Fruit fly (Drosophila melanogaster) whole organism, embryonic: ENCODE data around the gene Ufsp2.

ENCODE experiments used
- Adf1 ChIP-seq: fragments of 200-800 bp; sonication (Bioruptor generic); IDR thresholded peaks from 2 replicates; pipeline ENCODE4 v1.3.6; 2022; ENCODE audit warnings: missing biosample characterization, missing genetic modification characterization
- Aef1 ChIP-seq: fragments of 200-800 bp; sonication (Bioruptor generic); IDR thresholded peaks from 3 replicates; pipeline ENCODE4 v1.3.6; 2022; ENCODE audit warnings: missing biosample characterization, missing genetic modification characterization
- C15 ChIP-seq: fragments of 200-800 bp; sonication (Bioruptor generic); IDR thresholded peaks from 3 replicates; pipeline ENCODE4 v1.3.6; 2022; ENCODE audit warnings: missing biosample characterization, missing genetic modification characterization
- CG10431 ChIP-seq: fragments of 200-800 bp; sonication (Bioruptor generic); optimal IDR thresholded peaks from 3 replicates; lab custom pipeline; 2018; ENCODE audit warnings: missing biosample characterization, mild to moderate bottlenecking, missing genetic modification characterization
- CG11456 ChIP-seq: fragments of 200-800 bp; sonication (Bioruptor generic); IDR thresholded peaks from 3 replicates; pipeline ENCODE4 v1.3.6; 2022; ENCODE audit warnings: missing biosample characterization, missing genetic modification characterization
- CG12104 ChIP-seq: fragments of 200-800 bp; sonication (Bioruptor generic); optimal IDR thresholded peaks from 3 replicates; lab custom pipeline; 2016; ENCODE audit warnings: missing biosample characterization, missing genetic modification characterization
- CG12299 ChIP-seq: fragments of 200-800 bp; sonication (Bioruptor generic); optimal IDR thresholded peaks from 2 replicates; lab custom pipeline; 2018; ENCODE audit warnings: missing biosample characterization, mild to moderate bottlenecking, missing genetic modification characterization
- CG12744 ChIP-seq: fragments of 200-800 bp; sonication (Bioruptor generic); optimal IDR thresholded peaks from 2 replicates; lab custom pipeline; 2016; ENCODE audit warnings: missing biosample characterization, missing genetic modification characterization
- CG16815 ChIP-seq: fragments of 200-800 bp; sonication (Bioruptor generic); optimal IDR thresholded peaks from 3 replicates; lab custom pipeline; 2017; ENCODE audit warnings: missing biosample characterization, mild to moderate bottlenecking, missing genetic modification characterization
- CG17912 ChIP-seq: fragments of 200-800 bp; sonication (Bioruptor generic); optimal IDR thresholded peaks from 2 replicates; lab custom pipeline; 2018; ENCODE audit warnings: missing biosample characterization, mild to moderate bottlenecking, missing genetic modification characterization
- CG3163 ChIP-seq: fragments of 200-800 bp; sonication (Bioruptor generic); optimal IDR thresholded peaks from 3 replicates; lab custom pipeline; 2016; ENCODE audit warnings: missing biosample characterization, missing genetic modification characterization
- CG32767 ChIP-seq: fragments of 200-800 bp; sonication (Bioruptor generic); IDR thresholded peaks from 2 replicates; pipeline ENCODE4 v1.3.6; 2022; ENCODE audit warnings: missing biosample characterization, missing genetic modification characterization
- CG3281 ChIP-seq: fragments of 200-800 bp; sonication (Bioruptor generic); optimal IDR thresholded peaks from 3 replicates; lab custom pipeline; 2017; ENCODE audit warnings: missing biosample characterization, mild to moderate bottlenecking, missing genetic modification characterization
- CG34376 ChIP-seq: fragments of 200-800 bp; sonication (Bioruptor generic); optimal IDR thresholded peaks from 2 replicates; lab custom pipeline; 2018; ENCODE audit warnings: missing biosample characterization, mild to moderate bottlenecking, missing genetic modification characterization
- CG5180 ChIP-seq: fragments of 200-800 bp; sonication (Bioruptor generic); optimal IDR thresholded peaks from 3 replicates; lab custom pipeline; 2017; ENCODE audit warnings: missing biosample characterization, missing genetic modification characterization, mild to moderate bottlenecking, moderate library complexity, missing genetic modification reagents
- CG6689 ChIP-seq: fragments of 200-800 bp; sonication (Bioruptor generic); IDR thresholded peaks from 2 replicates; pipeline ENCODE4 v1.3.6; 2022; ENCODE audit warnings: missing biosample characterization, missing genetic modification characterization
- CG6765 ChIP-seq: fragments of 200-800 bp; sonication (Bioruptor generic); optimal IDR thresholded peaks from 3 replicates; lab custom pipeline; 2017; ENCODE audit warnings: missing biosample characterization, mild to moderate bottlenecking, missing genetic modification characterization
- CG6813 ChIP-seq: fragments of 200-800 bp; sonication (Bioruptor generic); optimal IDR thresholded peaks from 2 replicates; lab custom pipeline; 2017; ENCODE audit warnings: missing biosample characterization, missing genetic modification characterization, mild to moderate bottlenecking, moderate library complexity, missing genetic modification reagents
- CG7745 ChIP-seq: fragments of 200-800 bp; sonication (Bioruptor generic); optimal IDR thresholded peaks from 2 replicates; lab custom pipeline; 2018; ENCODE audit warnings: missing biosample characterization, mild to moderate bottlenecking, missing genetic modification characterization, moderate library complexity
- CG8388 ChIP-seq: fragments of 200-800 bp; sonication (Bioruptor generic); optimal IDR thresholded peaks from 2 replicates; lab custom pipeline; 2019; ENCODE audit warnings: missing biosample characterization, mild to moderate bottlenecking, missing genetic modification characterization, moderate library complexity
- Dip2 ChIP-seq: fragments of 200-800 bp; sonication (Bioruptor generic); IDR thresholded peaks from 2 replicates; pipeline ENCODE4 v1.3.6; 2022; ENCODE audit warnings: missing biosample characterization, missing genetic modification characterization
- Dll ChIP-seq: fragments of 200-800 bp; sonication (Bioruptor generic); IDR thresholded peaks from 4 replicates; pipeline ENCODE4 v1.3.6; 2022; ENCODE audit warnings: missing biosample characterization, missing genetic modification characterization; ENCODE audit not compliant: partially characterized antibody
- E2f2 ChIP-seq: fragments of 200-800 bp; sonication (Bioruptor generic); IDR thresholded peaks from 2 replicates; pipeline ENCODE4 v1.3.6; 2022; ENCODE audit warnings: missing biosample characterization, missing genetic modification characterization
- Gug ChIP-seq: fragments of 200-800 bp; sonication (Bioruptor generic); IDR thresholded peaks from 4 replicates; pipeline ENCODE4 v1.3.6; 2022; ENCODE audit warnings: missing biosample characterization, missing genetic modification characterization
- Hand ChIP-seq: fragments of 200-800 bp; sonication (Bioruptor generic); optimal IDR thresholded peaks from 2 replicates; lab custom pipeline; 2017; ENCODE audit warnings: mild to moderate bottlenecking, missing biosample characterization, missing genetic modification reagents, missing genetic modification characterization
- Hmr ChIP-seq: fragments of 200-800 bp; sonication (Bioruptor generic); optimal IDR thresholded peaks from 3 replicates; lab custom pipeline; 2017; ENCODE audit warnings: mild to moderate bottlenecking, missing biosample characterization, missing genetic modification reagents, missing genetic modification characterization
- Mrtf ChIP-seq: fragments of 200-800 bp; sonication (Bioruptor generic); IDR thresholded peaks from 3 replicates; pipeline ENCODE4 v1.3.6; 2022; ENCODE audit warnings: missing biosample characterization, missing genetic modification characterization
- Trl ChIP-seq, 3 experiments: fragments of >200 bp in 2 of 3; fragments of 200-800 bp in 1 of 3; sonication (Bioruptor generic) in 1 of 3; optimal IDR thresholded peaks; 2 replicates in 1 of 3; 3 replicates in 2 of 3; lab custom pipeline; 2016 to 2017; ENCODE audit warnings: missing biosample characterization in 1 of 3, missing genetic modification characterization in 1 of 3
- Xrp1 ChIP-seq: fragments of 200-800 bp; sonication (Bioruptor generic); IDR thresholded peaks from 2 replicates; pipeline ENCODE4 v1.3.6; 2022; ENCODE audit warnings: missing biosample characterization, missing genetic modification characterization
- cg ChIP-seq: fragments of 200-800 bp; sonication (Bioruptor generic); optimal IDR thresholded peaks from 3 replicates; lab custom pipeline; 2019; ENCODE audit warnings: missing biosample characterization, mild to moderate bottlenecking, missing genetic modification characterization, moderate library complexity
- croc ChIP-seq: fragments of 200-800 bp; sonication (Bioruptor generic); conservative IDR thresholded peaks from 3 replicates; pipeline ENCODE4 v1.3.6; 2022; ENCODE audit warnings: missing biosample characterization, missing genetic modification characterization
- dmrt99B ChIP-seq: fragments of 200-800 bp; sonication (Bioruptor generic); optimal IDR thresholded peaks from 2 replicates; lab custom pipeline; 2018; ENCODE audit warnings: missing biosample characterization, mild to moderate bottlenecking, missing genetic modification characterization, moderate library complexity
- ftz-f1 ChIP-seq: fragments of 200-800 bp; sonication (Bioruptor generic); optimal IDR thresholded peaks from 2 replicates; lab custom pipeline; 2016; ENCODE audit warnings: missing biosample characterization, missing genetic modification characterization
- gcm ChIP-seq: fragments of 200-800 bp; sonication (Bioruptor generic); optimal IDR thresholded peaks from 2 replicates; lab custom pipeline; 2019; ENCODE audit warnings: missing biosample characterization, mild to moderate bottlenecking, missing genetic modification characterization, moderate library complexity
- gcm2 ChIP-seq: fragments of 200-800 bp; sonication (Bioruptor generic); optimal IDR thresholded peaks from 2 replicates; lab custom pipeline; 2016; ENCODE audit warnings: missing biosample characterization, missing genetic modification characterization
- gfzf ChIP-seq: fragments of 200-800 bp; sonication (Bioruptor generic); optimal IDR thresholded peaks from 2 replicates; lab custom pipeline; 2016; ENCODE audit warnings: missing biosample characterization, mild to moderate bottlenecking, missing genetic modification characterization, moderate library complexity
- gro ChIP-seq: fragments of 200-800 bp; sonication (Bioruptor generic); optimal IDR thresholded peaks from 2 replicates; lab custom pipeline; 2016; ENCODE audit warnings: missing biosample characterization, missing genetic modification characterization
- h ChIP-seq: fragments of >200 bp; optimal IDR thresholded peaks from 2 replicates; lab custom pipeline; 2017
- hbn ChIP-seq: fragments of 200-800 bp; sonication (Bioruptor generic); IDR thresholded peaks from 2 replicates; pipeline ENCODE4 v1.3.6; 2022; ENCODE audit warnings: missing biosample characterization, missing genetic modification characterization; ENCODE audit not compliant: partially characterized antibody
- hth ChIP-seq: fragments of >200 bp; optimal IDR thresholded peaks from 2 replicates; lab custom pipeline; 2017; ENCODE audit warnings: inconsistent platforms
- lov ChIP-seq, 2 experiments: fragments of 200-800 bp in 1 of 2; fragments of >200 bp in 1 of 2; sonication (Bioruptor generic) in 1 of 2; IDR thresholded peaks in 1 of 2; optimal IDR thresholded peaks in 1 of 2; 2 replicates in 1 of 2; 3 replicates in 1 of 2; pipeline versions ENCODE4 v1.3.6 to Lab custom; 2017 to 2022; ENCODE audit warnings: missing biosample characterization in 1 of 2, missing genetic modification characterization in 1 of 2
- pan ChIP-seq, 4 experiments: fragments of >200 bp in 3 of 4; fragments of 200-800 bp in 1 of 4; sonication (Bioruptor generic) in 1 of 4; optimal IDR thresholded peaks in 3 of 4; IDR thresholded peaks in 1 of 4; 2 replicates each; pipeline versions ENCODE4 v1.3.6 to Lab custom; 2017 to 2022; ENCODE audit warnings: missing biosample characterization in 2 of 4, missing genetic modification characterization in 2 of 4, mixed read lengths in 1 of 4
- pita ChIP-seq: fragments of 200-800 bp; sonication (Bioruptor generic); optimal IDR thresholded peaks from 2 replicates; lab custom pipeline; 2017; ENCODE audit warnings: missing biosample characterization, mild to moderate bottlenecking, missing genetic modification characterization
- pnt ChIP-seq: fragments of 200-800 bp; sonication (Bioruptor generic); optimal IDR thresholded peaks from 3 replicates; lab custom pipeline; 2016; ENCODE audit warnings: missing biosample characterization, missing genetic modification characterization
- prd ChIP-seq, 3 experiments: fragments of >200 bp in 2 of 3; fragments of 200-800 bp in 1 of 3; sonication (Bioruptor generic) in 1 of 3; optimal IDR thresholded peaks in 2 of 3; IDR thresholded peaks in 1 of 3; 2 replicates in 2 of 3; 3 replicates in 1 of 3; pipeline versions ENCODE4 v1.3.6 to Lab custom; 2017 to 2022; ENCODE audit warnings: missing biosample characterization in 1 of 3, missing genetic modification characterization in 1 of 3
- slou ChIP-seq: fragments of 200-800 bp; sonication (Bioruptor generic); optimal IDR thresholded peaks from 3 replicates; lab custom pipeline; 2016; ENCODE audit warnings: missing biosample characterization, missing genetic modification characterization
- sqz ChIP-seq: fragments of 200-800 bp; sonication (Bioruptor generic); optimal IDR thresholded peaks from 3 replicates; lab custom pipeline; 2018; ENCODE audit warnings: missing biosample characterization, mild to moderate bottlenecking, missing genetic modification characterization
- trem ChIP-seq: fragments of 200-800 bp; optimal IDR thresholded peaks from 3 replicates; lab custom pipeline; 2019; ENCODE audit warnings: missing biosample characterization, mild to moderate bottlenecking, missing genetic modification characterization, moderate library complexity
- wdn ChIP-seq: fragments of 200-800 bp; sonication (Bioruptor generic); IDR thresholded peaks from 2 replicates; pipeline ENCODE4 v1.3.6; 2022; ENCODE audit warnings: missing biosample characterization, missing genetic modification characterization

The Ufsp2 gene

DNA sequence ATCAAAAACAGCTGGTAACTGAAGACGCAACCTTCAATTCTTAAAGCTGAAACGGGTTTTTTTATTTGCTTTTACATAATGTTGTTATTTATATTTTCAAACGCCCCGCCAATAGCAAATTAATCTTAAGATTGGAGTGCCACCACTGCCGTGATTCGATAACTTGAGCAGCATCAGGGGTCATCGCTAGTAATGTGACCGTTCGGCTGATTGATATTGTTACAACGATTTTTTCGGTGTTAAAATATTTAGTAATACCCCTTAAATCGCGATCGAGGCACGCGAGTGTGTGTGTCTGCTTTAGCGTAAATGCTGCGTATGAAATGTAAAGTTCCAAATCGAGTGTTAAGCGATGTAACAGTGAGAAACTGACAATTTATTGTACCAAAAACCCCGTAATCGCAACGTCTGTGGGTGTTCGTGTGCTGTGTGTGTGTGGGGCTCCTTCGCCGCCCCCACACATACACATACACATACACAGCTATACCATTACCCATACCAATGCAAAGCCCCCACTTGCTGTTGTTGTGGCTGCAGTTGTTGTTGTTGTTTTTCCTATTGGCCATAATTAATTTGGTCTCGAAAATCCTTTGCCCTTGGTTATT, 10.4 kb upstream of the Ufsp2 start, which contains the start of gene dop (continued):
- no peak for TF ChIP-seq CG34376 (GFP tag; lab: Kevin White, UChicago)
- no peak for TF ChIP-seq croc (GFP tag; lab: Robert Waterston, UW)
- TF ChIP-seq wdn (GFP tag; lab: Robert Waterston, UW) = no peak
- TF ChIP-seq CG12299 (tag; lab: Kevin White, UChicago) = no peak
- TF ChIP-seq hth (lab: Kevin White, UChicago) = no peak
- no peak for TF ChIP-seq pan (optimal IDR thresholded peaks at IDR 0.05; lab: Kevin White, UChicago)
- TF ChIP-seq pan (GFP tag; optimal IDR thresholded peaks at IDR 0.05 in 1 of 2, IDR thresholded peaks at IDR 0.05 in 1 of 2) = no peak
- no peak for TF ChIP-seq CG10431
- TF ChIP-seq pnt = peak; percentile 29
- TF ChIP-seq Mrtf (GFP tag; lab: Robert Waterston, UW) = no peak
- TF ChIP-seq gcm (GFP tag; lab: Kevin White, UChicago) = no peak
- TF ChIP-seq Dip2 = no peak
- TF ChIP-seq dmrt99B (tag; lab: Kevin White, UChicago) = no peak
- TF ChIP-seq CG6765 (GFP tag; lab: Kevin White, UChicago) = no peak
- no peak for TF ChIP-seq Adf1 (GFP tag; lab: Robert Waterston, UW)
- no peak for TF ChIP-seq CG12744
- TF ChIP-seq sqz (GFP tag; lab: Kevin White, UChicago) = no peak
- no peak for TF ChIP-seq CG6689 (GFP tag; lab: Robert Waterston, UW)
- no peak for TF ChIP-seq Hmr (GFP tag; lab: Kevin White, UChicago)
- TF ChIP-seq trem (tag; lab: Kevin White, UChicago) = peak; percentile 59
- no peak for TF ChIP-seq slou
- TF ChIP-seq gro = peak; percentile 61
- no peak for TF ChIP-seq Xrp1 (GFP tag; lab: Robert Waterston, UW)
- no peak for TF ChIP-seq C15
- TF ChIP-seq Hand (GFP tag; lab: Kevin White, UChicago) = no peak
- TF ChIP-seq h (lab: Kevin White, UChicago) = no peak
- no peak for TF ChIP-seq CG6813 (GFP tag; lab: Kevin White, UChicago)
- TF ChIP-seq Dll (GFP tag; lab: Robert Waterston, UW) = peak; percentile 72
- TF ChIP-seq gcm2 (GFP tag; lab: Kevin White, UChicago) = no peak
- TF ChIP-seq hbn = peak; percentile 54; the same call in 1 of the 2 replicates
- no peak for TF ChIP-seq Trl (optimal IDR thresholded peaks at IDR 0.05; lab: Kevin White, UChicago)
- peak; percentile 15 for TF ChIP-seq Trl (GFP tag; optimal IDR thresholded peaks at IDR 0.05; lab: Kevin White, UChicago)
- no peak for TF ChIP-seq ftz-f1 (GFP tag; lab: Kevin White, UChicago)
- TF ChIP-seq CG3163 (GFP tag; lab: Kevin White, UChicago) = no peak
- TF ChIP-seq pita = no peak
- no peak for TF ChIP-seq CG17912 (GFP tag; lab: Kevin White, UChicago)
- no peak for TF ChIP-seq CG7745 (tag; lab: Kevin White, UChicago)
- no peak for TF ChIP-seq CG16815 (GFP tag; lab: Kevin White, UChicago)
- TF ChIP-seq CG11456 (GFP tag; lab: Robert Waterston, UW) = no peak
- no peak for TF ChIP-seq CG12104 (GFP tag; lab: Kevin White, UChicago)
- TF ChIP-seq CG3281 (GFP tag; lab: Kevin White, UChicago) = no peak
- peak; percentile 38; the same call in 1 of the 3 replicates for TF ChIP-seq Aef1 (GFP tag; lab: Robert Waterston, UW)
- TF ChIP-seq CG32767 (GFP tag; lab: Robert Waterston, UW) = no peak
- peak; percentile 97 for TF ChIP-seq cg (GFP tag; lab: Kevin White, UChicago)
- peak; percentile 72 for TF ChIP-seq gfzf
- TF ChIP-seq E2f2 = peak; percentile 88
- TF ChIP-seq Gug (GFP tag; lab: Robert Waterston, UW) = no peak
- TF ChIP-seq CG5180 (GFP tag; lab: Kevin White, UChicago) = no peak
- no peak for TF ChIP-seq CG8388 (GFP tag; lab: Kevin White, UChicago)
- no peak for TF ChIP-seq prd (optimal IDR thresholded peaks at IDR 0.05; lab: Kevin White, UChicago)
- peak; percentile 33; the same call in 2 of the 3 replicates for TF ChIP-seq prd (GFP tag; IDR thresholded peaks at IDR 0.05; lab: Robert Waterston, UW)
- TF ChIP-seq lov (optimal IDR thresholded peaks at IDR 0.05; lab: Kevin White, UChicago) = no peak
- no peak for TF ChIP-seq lov (GFP tag; IDR thresholded peaks at IDR 0.05; lab: Robert Waterston, UW)
